Fruit fly (Drosophila melanogaster): Measurements from ENCODE around the gene CG5439.

CG5439 gene

DNA sequence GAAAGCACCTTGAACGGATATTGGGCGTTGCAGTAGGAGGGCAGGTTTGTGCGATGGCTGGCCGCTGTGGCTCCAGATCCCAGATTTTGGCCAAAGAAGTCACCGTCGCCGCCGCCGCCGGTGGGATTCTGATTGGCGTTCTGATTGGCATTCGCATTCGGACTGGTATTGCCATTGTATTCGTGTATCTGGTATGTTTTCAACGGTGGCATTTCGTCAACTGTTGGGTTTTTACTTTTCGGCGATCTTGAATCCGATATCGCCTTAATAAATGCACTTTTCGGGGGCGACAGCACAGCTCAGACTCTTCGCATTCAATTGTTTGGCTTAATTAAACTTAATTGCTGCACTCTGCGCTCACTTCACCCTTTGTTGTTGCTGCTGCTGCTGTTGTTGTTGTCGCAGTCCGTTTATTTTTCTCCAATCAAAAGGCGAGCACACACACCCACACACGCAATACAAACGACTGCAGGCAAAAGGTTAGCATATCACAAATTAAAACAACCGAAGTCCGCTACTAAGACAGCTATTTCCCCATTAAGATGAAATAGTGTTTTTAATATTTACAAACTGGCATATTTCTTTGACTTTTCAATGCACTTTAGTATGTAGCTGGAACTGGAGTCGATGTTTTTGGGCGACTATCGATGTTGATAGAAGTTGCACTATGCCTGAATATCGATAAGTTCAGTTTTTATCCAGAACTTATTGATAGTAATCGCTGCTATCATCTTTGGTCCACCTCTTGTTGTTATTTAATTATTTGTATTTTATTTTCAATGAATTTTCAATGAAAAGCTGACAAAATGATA is 42.5 kb downstream of the CG5439 start, which contains the start of the genes CG9426 and mRF1 (continued):
- TF ChIP-seq sim (GFP tag; IDR thresholded peaks at IDR 0.05): no peak
- TF ChIP-seq Abd-B (GFP tag; optimal IDR thresholded peaks at IDR 0.05): no peak
- no peak for TF ChIP-seq CG11723 (GFP tag; optimal IDR thresholded peaks at IDR 0.05)
- TF ChIP-seq sob (GFP tag; IDR thresholded peaks at IDR 0.05): peak; percentile 43; the same call in 1 of the 2 replicates
- peak; percentile 97 for TF ChIP-seq Scr (GFP tag; IDR thresholded peaks at IDR 0.05; ENCODE audit: partially characterized antibody)
- TF ChIP-seq CG1647 (GFP tag; optimal IDR thresholded peaks at IDR 0.05): no peak
- peak; percentile 93 for TF ChIP-seq ato (GFP tag; IDR thresholded peaks at IDR 0.05; ENCODE audit: partially characterized antibody)
- no peak for TF ChIP-seq lab (GFP tag; optimal IDR thresholded peaks at IDR 0.05)
- TF ChIP-seq CG13624 (GFP tag; optimal IDR thresholded peaks at IDR 0.05): peak; percentile 40
- TF ChIP-seq Hmx (GFP tag; optimal IDR thresholded peaks at IDR 0.05): no peak
- peak; percentile 59 for TF ChIP-seq CG2712 (tag; optimal IDR thresholded peaks at IDR 0.05)
- no peak for TF ChIP-seq CG10462 (GFP tag; optimal IDR thresholded peaks at IDR 0.05)
- TF ChIP-seq Dbx (GFP tag; IDR thresholded peaks at IDR 0.05): 0 out of 3 replicates have a peak, but pooled peaks have one; percentile 35
- TF ChIP-seq mam (GFP tag; optimal IDR thresholded peaks at IDR 0.05): peak; percentile 23
- TF ChIP-seq her (GFP tag; optimal IDR thresholded peaks at IDR 0.05): peak; percentile 22
- no peak for TF ChIP-seq CG15269 (tag; optimal IDR thresholded peaks at IDR 0.05)
- TF ChIP-seq E2f2 (GFP tag; IDR thresholded peaks at IDR 0.05): peak; percentile 23; the same call in 1 of the 2 replicates
- TF ChIP-seq CG15011 (GFP tag; optimal IDR thresholded peaks at IDR 0.05): no peak
- TF ChIP-seq CG7839 (tag; optimal IDR thresholded peaks at IDR 0.05): peak; percentile 7
- no peak for TF ChIP-seq tap (tag; optimal IDR thresholded peaks at IDR 0.05)
- TF ChIP-seq CG17802 (tag; optimal IDR thresholded peaks at IDR 0.05): no peak
- TF ChIP-seq Bteb2 (GFP tag; optimal IDR thresholded peaks at IDR 0.05): peak; percentile 21
- TF ChIP-seq CG11695 (GFP tag; IDR thresholded peaks at IDR 0.05): no peak
- no peak for TF ChIP-seq CG1233 (GFP tag; optimal IDR thresholded peaks at IDR 0.05)
- no peak for TF ChIP-seq CG4404 (GFP tag; IDR thresholded peaks at IDR 0.05)
- TF ChIP-seq corto (GFP tag; optimal IDR thresholded peaks at IDR 0.05): no peak
- no peak for TF ChIP-seq Vsx1 (GFP tag; optimal IDR thresholded peaks at IDR 0.05)
- TF ChIP-seq btn (GFP tag; optimal IDR thresholded peaks at IDR 0.05): no peak
- TF ChIP-seq kni (GFP tag; optimal IDR thresholded peaks at IDR 0.05): peak; percentile 62
- TF ChIP-seq crp (GFP tag; optimal IDR thresholded peaks at IDR 0.05): peak in 1 of 2 experiments; percentile 1
- peak; percentile 96 for TF ChIP-seq knrl (GFP tag; IDR thresholded peaks at IDR 0.05; ENCODE audit: partially characterized antibody)
- peak; percentile 17 for TF ChIP-seq Myb (GFP tag; optimal IDR thresholded peaks at IDR 0.05)
- TF ChIP-seq H2.0 (GFP tag; IDR thresholded peaks at IDR 0.05): no peak
- peak; percentile 48 for TF ChIP-seq CG15601 (tag; optimal IDR thresholded peaks at IDR 0.05)
- peak; percentile 34 for TF ChIP-seq Xbp1 (GFP tag; optimal IDR thresholded peaks at IDR 0.05)
- no peak for TF ChIP-seq H15 (GFP tag; IDR thresholded peaks at IDR 0.05)
- no peak for TF ChIP-seq sima (GFP tag; optimal IDR thresholded peaks at IDR 0.05)
- TF ChIP-seq gcm (GFP tag; optimal IDR thresholded peaks at IDR 0.05): no peak
- TF ChIP-seq cg (GFP tag; optimal IDR thresholded peaks at IDR 0.05): peak; percentile 53
- TF ChIP-seq jumu (GFP tag; optimal IDR thresholded peaks at IDR 0.05): no peak
- TF ChIP-seq Neu2 (GFP tag; optimal IDR thresholded peaks at IDR 0.05; ENCODE audit: borderline replicate concordance): peak; percentile 21
- TF ChIP-seq CG12219 (GFP tag; optimal IDR thresholded peaks at IDR 0.05): no peak
- TF ChIP-seq Aef1 (GFP tag; IDR thresholded peaks at IDR 0.05): peak; percentile 32; the same call in 1 of the 3 replicates
- TF ChIP-seq CG32772 (GFP tag; IDR thresholded peaks at IDR 0.05): no peak
- TF ChIP-seq Ravus (GFP tag; IDR thresholded peaks at IDR 0.05): no peak
- no peak for TF ChIP-seq CG18476 (GFP tag; optimal IDR thresholded peaks at IDR 0.05)
- no peak for TF ChIP-seq Atf6 (GFP tag; IDR thresholded peaks at IDR 0.05)
- TF ChIP-seq CG10979 (tag; optimal IDR thresholded peaks at IDR 0.05): peak; percentile 13
- no peak for TF ChIP-seq chm (GFP tag; IDR thresholded peaks at IDR 0.05)
